Fruit fly (Drosophila melanogaster): ENCODE measurements around the gene Teh3.

dm6 chr3L:4225647-4226470 is 41.4 kb upstream of the Teh3 start:
- TF ChIP-seq CG8478 (optimal IDR thresholded peaks at IDR 0.05): no peak
- TF ChIP-seq CTCF (optimal IDR thresholded peaks at IDR 0.05): no peak

All from S2 (cell line).